Fruit fly (Drosophila melanogaster) whole organism, embryonic: ENCODE measurements around the gene Sirt4.

ENCODE experiments used
- ATbp ChIP-seq: fragments of 200-800 bp; sonication (Bioruptor generic); optimal IDR thresholded peaks from 2 replicates; lab custom pipeline; 2017; ENCODE audit warnings: missing biosample characterization, mild to moderate bottlenecking, missing genetic modification characterization, missing genetic modification reagents
- Adf1 ChIP-seq: fragments of 200-800 bp; sonication (Bioruptor generic); IDR thresholded peaks from 2 replicates; pipeline ENCODE4 v1.3.6; 2022; ENCODE audit warnings: missing biosample characterization, missing genetic modification characterization
- Awh ChIP-seq: fragments of 200-800 bp; sonication (Bioruptor generic); IDR thresholded peaks from 2 replicates; pipeline ENCODE4, ENCODE4 v1.3.6; 2022; ENCODE audit warnings: missing biosample characterization, missing genetic modification characterization
- Bdp1 ChIP-seq: fragments of 200-800 bp; sonication (Bioruptor generic); optimal IDR thresholded peaks from 3 replicates; lab custom pipeline; 2016; ENCODE audit warnings: missing biosample characterization, missing genetic modification characterization
- CG10267 ChIP-seq: fragments of 200-800 bp; sonication (Bioruptor generic); optimal IDR thresholded peaks from 2 replicates; lab custom pipeline; 2018; ENCODE audit warnings: missing biosample characterization, mild to moderate bottlenecking, missing genetic modification characterization, moderate library complexity
- CG10366 ChIP-seq: fragments of 200-800 bp; sonication (Bioruptor generic); IDR thresholded peaks from 2 replicates; pipeline ENCODE4 v1.3.6; 2022; ENCODE audit warnings: missing biosample characterization, missing genetic modification characterization
- CG10543 ChIP-seq: fragments of 200-800 bp; sonication (Bioruptor generic); optimal IDR thresholded peaks from 3 replicates; lab custom pipeline; 2017; ENCODE audit warnings: missing biosample characterization, mild to moderate bottlenecking, missing genetic modification characterization, moderate library complexity
- CG10565 ChIP-seq: fragments of 200-800 bp; sonication (Bioruptor generic); optimal IDR thresholded peaks from 3 replicates; lab custom pipeline; 2016; ENCODE audit warnings: missing biosample characterization, mild to moderate bottlenecking, missing genetic modification characterization
- CG12155 ChIP-seq: fragments of 200-800 bp; sonication (Bioruptor generic); optimal IDR thresholded peaks from 3 replicates; lab custom pipeline; 2016; ENCODE audit warnings: missing biosample characterization, missing genetic modification characterization
- CG12769 ChIP-seq: fragments of 200-800 bp; sonication (Bioruptor generic); optimal IDR thresholded peaks from 2 replicates; lab custom pipeline; 2019; ENCODE audit warnings: missing biosample characterization, mild to moderate bottlenecking, missing genetic modification characterization, moderate library complexity
- CG13123 ChIP-seq: fragments of 200-800 bp; sonication (Bioruptor generic); optimal IDR thresholded peaks from 2 replicates; lab custom pipeline; 2016; ENCODE audit warnings: missing biosample characterization, missing genetic modification characterization
- CG13296 ChIP-seq: fragments of 200-800 bp; sonication (Bioruptor generic); optimal IDR thresholded peaks from 3 replicates; lab custom pipeline; 2018; ENCODE audit warnings: missing biosample characterization, mild to moderate bottlenecking, missing genetic modification characterization
- CG15011 ChIP-seq: fragments of 200-800 bp; sonication (Bioruptor generic); optimal IDR thresholded peaks from 3 replicates; lab custom pipeline; 2018; ENCODE audit warnings: missing biosample characterization, mild to moderate bottlenecking, missing genetic modification characterization
- CG16813 ChIP-seq: fragments of 200-800 bp; sonication (Bioruptor generic); IDR thresholded peaks from 3 replicates; pipeline ENCODE4 v1.3.6; 2022; ENCODE audit warnings: missing biosample characterization, missing genetic modification characterization; ENCODE audit not compliant: partially characterized antibody
- CG16815 ChIP-seq: fragments of 200-800 bp; sonication (Bioruptor generic); optimal IDR thresholded peaks from 3 replicates; lab custom pipeline; 2017; ENCODE audit warnings: missing biosample characterization, mild to moderate bottlenecking, missing genetic modification characterization
- CG2678 ChIP-seq: fragments of 200-800 bp; sonication (Bioruptor generic); optimal IDR thresholded peaks from 3 replicates; lab custom pipeline; 2019; ENCODE audit warnings: missing biosample characterization, mild to moderate bottlenecking, missing genetic modification characterization, moderate library complexity
- CG2889 ChIP-seq: fragments of 200-800 bp; sonication (Bioruptor generic); IDR thresholded peaks from 3 replicates; pipeline ENCODE4 v1.3.6; 2022; ENCODE audit warnings: missing biosample characterization, missing genetic modification characterization
- CG30403 ChIP-seq: fragments of 200-800 bp; sonication (Bioruptor generic); optimal IDR thresholded peaks from 3 replicates; lab custom pipeline; 2016; ENCODE audit warnings: missing biosample characterization, missing genetic modification characterization
- CG31224 ChIP-seq: fragments of 200-800 bp; sonication (Bioruptor generic); IDR thresholded peaks from 2 replicates; pipeline ENCODE4 v1.3.6; 2022; ENCODE audit warnings: missing biosample characterization, missing genetic modification characterization
- CG3281 ChIP-seq: fragments of 200-800 bp; sonication (Bioruptor generic); optimal IDR thresholded peaks from 3 replicates; lab custom pipeline; 2017; ENCODE audit warnings: missing biosample characterization, mild to moderate bottlenecking, missing genetic modification characterization
- CG3407 ChIP-seq: fragments of 200-800 bp; sonication (Bioruptor generic); optimal IDR thresholded peaks from 2 replicates; lab custom pipeline; 2018; ENCODE audit warnings: missing biosample characterization, mild to moderate bottlenecking, missing genetic modification characterization
- CG34224 ChIP-seq: fragments of 200-800 bp; sonication (Bioruptor generic); IDR thresholded peaks from 3 replicates; pipeline ENCODE4 v1.3.6; 2022; ENCODE audit warnings: missing biosample characterization, missing genetic modification characterization; ENCODE audit not compliant: partially characterized antibody
- CG6689 ChIP-seq: fragments of 200-800 bp; sonication (Bioruptor generic); IDR thresholded peaks from 2 replicates; pipeline ENCODE4 v1.3.6; 2022; ENCODE audit warnings: missing biosample characterization, missing genetic modification characterization
- CG8290 ChIP-seq, 3 experiments: fragments of 200-800 bp; sonication (Bioruptor generic); optimal IDR thresholded peaks; 2 replicates each; lab custom pipeline; 2016 to 2019; ENCODE audit warnings: missing biosample characterization in 3 of 3, missing genetic modification characterization in 3 of 3, mild to moderate bottlenecking in 2 of 3, moderate library complexity in 1 of 3
- CG9932 ChIP-seq: fragments of 200-800 bp; sonication (Bioruptor generic); IDR thresholded peaks from 2 replicates; pipeline ENCODE4 v1.3.6; 2022; ENCODE audit warnings: missing biosample characterization, missing genetic modification characterization
- Dref ChIP-seq: fragments of 200-800 bp; sonication (Bioruptor generic); IDR thresholded peaks from 2 replicates; pipeline ENCODE4 v1.3.6; 2022; ENCODE audit warnings: missing biosample characterization, missing genetic modification characterization
- E2f1 ChIP-seq: fragments of 200-800 bp; sonication (Bioruptor generic); IDR thresholded peaks from 2 replicates; pipeline ENCODE4 v1.3.6; 2022; ENCODE audit warnings: missing biosample characterization, missing genetic modification characterization
- Jarid2 ChIP-seq: fragments of 200-800 bp; sonication (Bioruptor generic); optimal IDR thresholded peaks from 3 replicates; lab custom pipeline; 2017; ENCODE audit warnings: mild to moderate bottlenecking, missing biosample characterization, missing genetic modification reagents, missing genetic modification characterization
- Rfx ChIP-seq: fragments of 200-800 bp; sonication (Bioruptor generic); IDR thresholded peaks from 2 replicates; pipeline ENCODE4 v1.3.6; 2022; ENCODE audit warnings: missing biosample characterization, missing genetic modification characterization
- Rx ChIP-seq: fragments of 200-800 bp; sonication (Bioruptor generic); IDR thresholded peaks from 2 replicates; pipeline ENCODE4 v1.3.6; 2022; ENCODE audit warnings: missing biosample characterization, missing genetic modification characterization
- Scr ChIP-seq: fragments of 200-800 bp; sonication (Bioruptor generic); IDR thresholded peaks from 2 replicates; pipeline ENCODE4 v1.3.6; 2022; ENCODE audit warnings: missing biosample characterization, missing genetic modification characterization; ENCODE audit not compliant: partially characterized antibody
- Ssrp ChIP-seq: fragments of 200-800 bp; sonication (Bioruptor generic); optimal IDR thresholded peaks from 2 replicates; lab custom pipeline; 2018; ENCODE audit warnings: missing biosample characterization, mild to moderate bottlenecking, missing genetic modification characterization, moderate library complexity
- Stat92E ChIP-seq, 3 experiments: fragments of >200 bp in 2 of 3; fragments of 200-800 bp in 1 of 3; sonication (Bioruptor generic) in 1 of 3; optimal IDR thresholded peaks; 2 replicates each; lab custom pipeline; 2017 to 2019; ENCODE audit warnings: missing biosample characterization in 3 of 3, missing genetic modification characterization in 3 of 3, mild to moderate bottlenecking in 1 of 3, moderate library complexity in 1 of 3
- ab ChIP-seq: fragments of 200-800 bp; sonication (Bioruptor generic); optimal IDR thresholded peaks from 2 replicates; lab custom pipeline; 2016; ENCODE audit warnings: missing biosample characterization, missing genetic modification characterization
- ara ChIP-seq: fragments of 200-800 bp; sonication (Bioruptor generic); IDR thresholded peaks from 2 replicates; pipeline ENCODE4 v1.3.6; 2022; ENCODE audit warnings: missing biosample characterization, missing genetic modification characterization
- ato ChIP-seq: fragments of 200-800 bp; sonication (Bioruptor generic); IDR thresholded peaks from 2 replicates; pipeline ENCODE4 v1.3.6; 2022; ENCODE audit warnings: missing biosample characterization, missing genetic modification characterization; ENCODE audit not compliant: partially characterized antibody
- bcd ChIP-seq: fragments of 200-800 bp; sonication (Bioruptor generic); optimal IDR thresholded peaks from 2 replicates; lab custom pipeline; 2017; ENCODE audit warnings: missing biosample characterization, mild to moderate bottlenecking, missing genetic modification characterization
- chn ChIP-seq: fragments of 200-800 bp; sonication (Bioruptor generic); optimal IDR thresholded peaks from 2 replicates; lab custom pipeline; 2016; ENCODE audit warnings: missing biosample characterization, missing genetic modification characterization
- dati ChIP-seq: fragments of 200-800 bp; sonication (Bioruptor generic); IDR thresholded peaks from 2 replicates; pipeline ENCODE4 v1.3.6; 2022; ENCODE audit warnings: missing biosample characterization, missing genetic modification characterization
- dpn ChIP-seq, 2 experiments: fragments of 200-800 bp; sonication (Bioruptor generic); optimal IDR thresholded peaks; 3 replicates each; lab custom pipeline; 2016; ENCODE audit warnings: missing biosample characterization in 2 of 2, missing genetic modification characterization in 2 of 2
- ham ChIP-seq: fragments of 200-800 bp; sonication (Bioruptor generic); IDR thresholded peaks from 2 replicates; pipeline ENCODE4 v1.3.6; 2022; ENCODE audit warnings: missing biosample characterization, missing genetic modification characterization
- klu ChIP-seq: fragments of 200-800 bp; sonication (Bioruptor generic); IDR thresholded peaks from 2 replicates; pipeline ENCODE4 v1.3.6; 2022; ENCODE audit warnings: missing biosample characterization, missing genetic modification characterization
- sens-2 ChIP-seq: fragments of 200-800 bp; sonication (Bioruptor generic); IDR thresholded peaks from 2 replicates; pipeline ENCODE4 v1.3.6; 2022; ENCODE audit warnings: missing biosample characterization, missing genetic modification characterization
- shn ChIP-seq: fragments of 200-800 bp; sonication (Bioruptor generic); optimal IDR thresholded peaks from 3 replicates; lab custom pipeline; 2016; ENCODE audit warnings: missing biosample characterization, missing genetic modification characterization
- sim ChIP-seq: fragments of 200-800 bp; sonication (Bioruptor generic); IDR thresholded peaks from 2 replicates; pipeline ENCODE4 v1.3.6; 2022; ENCODE audit warnings: missing biosample characterization, missing genetic modification characterization
- slou ChIP-seq: fragments of 200-800 bp; sonication (Bioruptor generic); optimal IDR thresholded peaks from 3 replicates; lab custom pipeline; 2016; ENCODE audit warnings: missing biosample characterization, missing genetic modification characterization
- so ChIP-seq: fragments of 200-800 bp; sonication (Bioruptor generic); IDR thresholded peaks from 3 replicates; pipeline ENCODE4 v1.3.6; 2022; ENCODE audit warnings: missing biosample characterization, missing genetic modification characterization
- sqz ChIP-seq: fragments of 200-800 bp; sonication (Bioruptor generic); optimal IDR thresholded peaks from 3 replicates; lab custom pipeline; 2018; ENCODE audit warnings: missing biosample characterization, mild to moderate bottlenecking, missing genetic modification characterization
- tup ChIP-seq: fragments of 200-800 bp; sonication (Bioruptor generic); optimal IDR thresholded peaks from 2 replicates; lab custom pipeline; 2016; ENCODE audit warnings: missing biosample characterization, mild to moderate bottlenecking, missing genetic modification characterization, moderate library complexity
- zen ChIP-seq: fragments of 200-800 bp; sonication (Bioruptor generic); optimal IDR thresholded peaks from 3 replicates; lab custom pipeline; 2018; ENCODE audit warnings: missing biosample characterization, mild to moderate bottlenecking, missing genetic modification characterization, moderate library complexity

The Sirt4 gene

dm6 chrX:5665902-5666301, at the start of gene Sirt4, which contains the start of gene CG4119 (continued):
- TF ChIP-seq Adf1 (GFP tag; lab: Robert Waterston, UW) (peak; percentile 72), CG12769 (tag; lab: Kevin White, UChicago) (no peak), CG10366 (GFP tag; lab: Robert Waterston, UW) (no peak), dati (no peak), zen (tag; lab: Kevin White, UChicago) (no peak), CG16813 (peak; percentile 96), Rx (GFP tag; lab: Robert Waterston, UW) (no peak), ham (GFP tag; lab: Robert Waterston, UW) (no peak), Bdp1 (GFP tag; lab: Kevin White, UChicago) (no peak), CG10565 (GFP tag; lab: Kevin White, UChicago) (no peak), CG3407 (GFP tag; lab: Kevin White, UChicago) (no peak), sens-2 (GFP tag; lab: Robert Waterston, UW) (no peak), Stat92E (GFP tag; optimal IDR thresholded peaks at IDR 0.05; lab: Kevin White, UChicago) (peak in 1 of 3 experiments; percentile 19), CG13123 (no peak), CG30403 (GFP tag; lab: Kevin White, UChicago) (peak; percentile 16), CG12155 (no peak), ato (GFP tag; lab: Robert Waterston, UW) (peak; percentile 98), Dref (GFP tag; lab: Robert Waterston, UW) (peak; percentile 99), CG10543 (GFP tag; lab: Kevin White, UChicago) (no peak), CG15011 (GFP tag; lab: Kevin White, UChicago) (no peak), Scr (GFP tag; lab: Robert Waterston, UW) (peak; percentile 93), slou (no peak), dpn (GFP tag; optimal IDR thresholded peaks at IDR 0.05; lab: Kevin White, UChicago) (peak in 1 of 2 experiments; percentile 8), Rfx (GFP tag; lab: Robert Waterston, UW) (peak; percentile 62), CG2889 (no peak), Ssrp (no peak), CG10267 (tag; lab: Kevin White, UChicago) (peak; percentile 41), CG6689 (no peak), ara (0 out of 2 replicates have a peak, but pooled peaks have one; percentile 5), CG16815 (no peak), CG8290 (GFP tag; optimal IDR thresholded peaks at IDR 0.05; lab: Kevin White, UChicago) (peak; percentile 16), CG8290 (tag; optimal IDR thresholded peaks at IDR 0.05; lab: Kevin White, UChicago) (peak in 1 of 2 experiments; percentile 78), klu (GFP tag; lab: Robert Waterston, UW) (no peak), tup (GFP tag; lab: Kevin White, UChicago) (no peak), shn (GFP tag; lab: Kevin White, UChicago) (peak; percentile 25), ATbp (GFP tag; lab: Kevin White, UChicago) (no peak), CG2678 (tag; lab: Kevin White, UChicago) (peak; percentile 18), CG34224 (GFP tag; lab: Robert Waterston, UW) (peak; percentile 94), chn (no peak), E2f1 (0 out of 2 replicates have a peak, but pooled peaks have one; percentile 8), CG13296 (no peak), Jarid2 (GFP tag; lab: Kevin White, UChicago) (peak; percentile 18), so (no peak), CG31224 (GFP tag; lab: Robert Waterston, UW) (no peak), sqz (GFP tag; lab: Kevin White, UChicago) (no peak), ab (GFP tag; lab: Kevin White, UChicago) (no peak), Awh (GFP tag; lab: Robert Waterston, UW) (no peak), sim (GFP tag; lab: Robert Waterston, UW) (no peak), bcd (GFP tag; lab: Kevin White, UChicago) (no peak), CG9932 (GFP tag; lab: Robert Waterston, UW) (peak; percentile 77), CG3281 (GFP tag; lab: Kevin White, UChicago) (peak; percentile 9)
